Worm (Caenorhabditis elegans) whole organism, late embryonic: ENCODE measurements around the gene F44B9.9.

Source experiments
- C08G9.2 ChIP-seq: sonication (generic microtip); optimal IDR thresholded peaks from 2 replicates; lab custom pipeline; 2016; ENCODE audit warnings: mild to moderate bottlenecking, missing genetic modification characterization, moderate library complexity, missing compliant biosample characterization
- F13H6.1 ChIP-seq: sonication (generic microtip); optimal IDR thresholded peaks from 2 replicates; lab custom pipeline; 2016; ENCODE audit warnings: missing genetic modification characterization, missing compliant biosample characterization
- K09A11.1 ChIP-seq: sonication (generic microtip); optimal IDR thresholded peaks from 2 replicates; lab custom pipeline; 2017; ENCODE audit warnings: antibody characterized with exemption, mild to moderate bottlenecking, missing genetic modification characterization, missing compliant biosample characterization; ENCODE audit not compliant: insufficient read depth
- T23F11.4 ChIP-seq: fragments of 200-800 bp; sonication (Bioruptor generic); optimal IDR thresholded peaks from 2 replicates; lab custom pipeline; 2018; ENCODE audit warnings: mild to moderate bottlenecking, missing genetic modification characterization, missing compliant biosample characterization
- Y22D7AL.16 ChIP-seq: sonication (generic microtip); optimal IDR thresholded peaks from 2 replicates; lab custom pipeline; 2016; ENCODE audit warnings: missing genetic modification characterization, missing compliant biosample characterization
- ahr-1 ChIP-seq: sonication (generic microtip); optimal IDR thresholded peaks from 2 replicates; lab custom pipeline; 2016; ENCODE audit warnings: missing genetic modification characterization, missing compliant biosample characterization
- ceh-18 ChIP-seq: sonication (generic microtip); optimal IDR thresholded peaks from 2 replicates; lab custom pipeline; 2016; ENCODE audit warnings: missing genetic modification characterization, missing compliant biosample characterization
- ceh-19 ChIP-seq: fragments of 200-800 bp; sonication (Bioruptor generic); optimal IDR thresholded peaks from 2 replicates; lab custom pipeline; 2018; ENCODE audit warnings: mild to moderate bottlenecking, missing genetic modification characterization, missing compliant biosample characterization
- ceh-22 ChIP-seq: sonication (generic microtip); optimal IDR thresholded peaks from 2 replicates; lab custom pipeline; 2017; ENCODE audit warnings: missing biosample characterization, missing genetic modification characterization
- ceh-24 ChIP-seq: sonication (generic microtip); optimal IDR thresholded peaks from 2 replicates; lab custom pipeline; 2016; ENCODE audit warnings: mild to moderate bottlenecking, missing genetic modification characterization, missing compliant biosample characterization
- ceh-31 ChIP-seq: sonication (generic microtip); optimal IDR thresholded peaks from 2 replicates; lab custom pipeline; 2016; ENCODE audit warnings: missing genetic modification characterization, missing compliant biosample characterization
- ceh-45 ChIP-seq: fragments of 200-800 bp; sonication (Bioruptor generic); IDR thresholded peaks from 2 replicates; pipeline ENCODE4 v1.3.6; 2022; ENCODE audit warnings: missing genetic modification reagents, missing genetic modification characterization, missing compliant biosample characterization
- ceh-48 ChIP-seq: sonication (generic microtip); optimal IDR thresholded peaks from 2 replicates; lab custom pipeline; 2016; ENCODE audit warnings: missing genetic modification characterization, inconsistent platforms, missing compliant biosample characterization
- ceh-6 ChIP-seq: fragments of 200-800 bp; sonication (Bioruptor generic); optimal IDR thresholded peaks from 2 replicates; lab custom pipeline; 2018; ENCODE audit warnings: mild to moderate bottlenecking, missing genetic modification characterization, missing compliant biosample characterization
- ceh-9 ChIP-seq: sonication (generic microtip); optimal IDR thresholded peaks from 2 replicates; lab custom pipeline; 2016; ENCODE audit warnings: mild to moderate bottlenecking, missing genetic modification characterization, inconsistent platforms, missing compliant biosample characterization
- che-1 ChIP-seq: sonication (generic microtip); optimal IDR thresholded peaks from 2 replicates; lab custom pipeline; 2016; ENCODE audit warnings: mild to moderate bottlenecking, missing genetic modification characterization, missing compliant biosample characterization
- dmd-4 ChIP-seq: sonication (generic microtip); optimal IDR thresholded peaks from 2 replicates; lab custom pipeline; 2016; ENCODE audit warnings: borderline replicate concordance, missing genetic modification characterization, missing compliant biosample characterization
- dve-1 ChIP-seq: sonication (generic microtip); optimal IDR thresholded peaks from 2 replicates; lab custom pipeline; 2017; ENCODE audit warnings: antibody characterized with exemption, mild to moderate bottlenecking, missing genetic modification characterization, missing compliant biosample characterization
- elt-2 ChIP-seq: sonication (generic microtip); optimal IDR thresholded peaks from 2 replicates; lab custom pipeline; 2016; ENCODE audit warnings: missing genetic modification reagents, missing genetic modification characterization, missing compliant biosample characterization
- elt-4 ChIP-seq: sonication (generic microtip); optimal IDR thresholded peaks from 2 replicates; lab custom pipeline; 2016; ENCODE audit warnings: missing genetic modification characterization, missing compliant biosample characterization
- ets-4 ChIP-seq: sonication (generic microtip); optimal IDR thresholded peaks from 2 replicates; lab custom pipeline; 2016; ENCODE audit warnings: missing genetic modification characterization, missing compliant biosample characterization
- eyg-1 ChIP-seq: sonication (generic microtip); optimal IDR thresholded peaks from 2 replicates; lab custom pipeline; 2016; ENCODE audit warnings: missing genotype, missing genetic modification characterization, missing compliant biosample characterization
- fkh-6 ChIP-seq: sonication (generic microtip); optimal IDR thresholded peaks from 2 replicates; lab custom pipeline; 2016; ENCODE audit warnings: missing genetic modification characterization, missing compliant biosample characterization
- gmeb-2 ChIP-seq: sonication (generic microtip); optimal IDR thresholded peaks from 2 replicates; lab custom pipeline; 2016; ENCODE audit warnings: missing genetic modification characterization, inconsistent platforms, missing compliant biosample characterization
- hlh-13 ChIP-seq: fragments of 200-800 bp; sonication (Bioruptor generic); optimal IDR thresholded peaks from 2 replicates; lab custom pipeline; 2018; ENCODE audit warnings: mild to moderate bottlenecking, missing genetic modification characterization, missing compliant biosample characterization
- hlh-15 ChIP-seq: sonication (generic microtip); optimal IDR thresholded peaks from 2 replicates; lab custom pipeline; 2016; ENCODE audit warnings: missing genetic modification characterization, missing compliant biosample characterization
- hlh-8 ChIP-seq: sonication (generic microtip); optimal IDR thresholded peaks from 2 replicates; lab custom pipeline; 2016; ENCODE audit warnings: missing genotype, missing genetic modification characterization, missing compliant biosample characterization
- lim-6 ChIP-seq: sonication (generic microtip); optimal IDR thresholded peaks from 2 replicates; lab custom pipeline; 2016; ENCODE audit warnings: missing genetic modification characterization, missing compliant biosample characterization
- lin-11 ChIP-seq: fragments of 200-800 bp; sonication (Bioruptor generic); optimal IDR thresholded peaks from 2 replicates; lab custom pipeline; 2018; ENCODE audit warnings: mild to moderate bottlenecking, missing genetic modification characterization, missing compliant biosample characterization
- madf-2 ChIP-seq: sonication (generic microtip); optimal IDR thresholded peaks from 2 replicates; lab custom pipeline; 2017; ENCODE audit warnings: missing genetic modification characterization, missing compliant biosample characterization
- nfya-1 ChIP-seq: sonication (generic microtip); optimal IDR thresholded peaks from 2 replicates; lab custom pipeline; 2017; ENCODE audit warnings: missing genetic modification characterization, mild to moderate bottlenecking, missing compliant biosample characterization, antibody characterized with exemption, moderate library complexity
- nhr-11 ChIP-seq: fragments of 150-350 bp; optimal IDR thresholded peaks from 2 replicates; lab custom pipeline; 2014; ENCODE audit warnings: missing biosample characterization, missing genetic modification characterization
- nhr-232 ChIP-seq: sonication (generic microtip); optimal IDR thresholded peaks from 2 replicates; lab custom pipeline; 2016; ENCODE audit warnings: missing genetic modification characterization, missing compliant biosample characterization
- npax-4 ChIP-seq: sonication (generic microtip); optimal IDR thresholded peaks from 2 replicates; lab custom pipeline; 2016; ENCODE audit warnings: missing genetic modification characterization, missing compliant biosample characterization
- odd-2 ChIP-seq: sonication (generic microtip); optimal IDR thresholded peaks from 2 replicates; lab custom pipeline; 2017; ENCODE audit warnings: antibody characterized with exemption, mild to moderate bottlenecking, missing genetic modification characterization, missing compliant biosample characterization
- pat-9 ChIP-seq: fragments of 200-800 bp; sonication (Bioruptor generic); optimal IDR thresholded peaks from 2 replicates; lab custom pipeline; 2018; ENCODE audit warnings: mild to moderate bottlenecking, missing genetic modification characterization, moderate library complexity, missing compliant biosample characterization
- pha-2 ChIP-seq: sonication (generic microtip); optimal IDR thresholded peaks from 2 replicates; lab custom pipeline; 2017; ENCODE audit warnings: mild to moderate bottlenecking, missing genetic modification characterization, missing compliant biosample characterization
- pha-4 ChIP-seq: fragments of 150-350 bp; optimal IDR thresholded peaks from 2 replicates; lab custom pipeline; 2018; ENCODE audit warnings: missing biosample characterization, missing genetic modification reagents, missing genetic modification characterization
- pqm-1 ChIP-seq: sonication (generic microtip); optimal IDR thresholded peaks from 2 replicates; lab custom pipeline; 2016; ENCODE audit warnings: missing genetic modification characterization, missing compliant biosample characterization
- pros-1 ChIP-seq: fragments of 150-350 bp; optimal IDR thresholded peaks from 2 replicates; lab custom pipeline; 2014; ENCODE audit warnings: missing biosample characterization, missing genetic modification reagents, missing genetic modification characterization
- rnt-1 ChIP-seq: sonication (generic microtip); optimal IDR thresholded peaks from 2 replicates; lab custom pipeline; 2016; ENCODE audit warnings: missing genetic modification characterization, missing compliant biosample characterization
- sox-2 ChIP-seq: fragments of 200-800 bp; sonication (Bioruptor generic); IDR thresholded peaks from 2 replicates; pipeline ENCODE4 v1.3.6; 2022; ENCODE audit warnings: missing genetic modification reagents, missing genetic modification characterization, missing compliant biosample characterization
- ttx-3 ChIP-seq: sonication (generic microtip); optimal IDR thresholded peaks from 2 replicates; lab custom pipeline; 2016; ENCODE audit warnings: missing genetic modification reagents, missing genetic modification characterization, missing compliant biosample characterization
- unc-55 ChIP-seq: sonication (generic microtip); optimal IDR thresholded peaks from 2 replicates; lab custom pipeline; 2017; ENCODE audit warnings: missing biosample characterization, missing genetic modification reagents, missing genetic modification characterization

Gene F44B9.9

ce11 chrIII:8045734-8046133 lies 14.9 kb upstream of the F44B9.9 start, which contains the start of gene K12H4.3:
TSS of gene K12H4.3 (plus strand) at chrIII:8046034.
- TF ChIP-seq unc-55 (GFP tag; lab: Kevin White, UChicago) (no peak), ceh-18 (tag; lab: Kevin White, UChicago) (no peak), odd-2 (tag; lab: Kevin White, UChicago) (no peak), dmd-4 (tag; lab: Kevin White, UChicago) (no peak), npax-4 (tag; lab: Kevin White, UChicago) (no peak), fkh-6 (tag; lab: Kevin White, UChicago) (no peak), ets-4 (no peak), hlh-15 (no peak), pha-2 (tag; lab: Kevin White, UChicago) (no peak), lin-11 (no peak), K09A11.1 (tag; lab: Kevin White, UChicago) (no peak), ceh-45 (GFP tag; lab: Robert Waterston, UW) (no peak), C08G9.2 (tag; lab: Kevin White, UChicago) (no peak), F13H6.1 (tag; lab: Kevin White, UChicago) (no peak), eyg-1 (tag; lab: Kevin White, UChicago) (no peak), rnt-1 (no peak), nfya-1 (tag; lab: Kevin White, UChicago) (no peak), gmeb-2 (tag; lab: Kevin White, UChicago) (no peak), hlh-8 (tag; lab: Kevin White, UChicago) (no peak), T23F11.4 (no peak)

DNA sequence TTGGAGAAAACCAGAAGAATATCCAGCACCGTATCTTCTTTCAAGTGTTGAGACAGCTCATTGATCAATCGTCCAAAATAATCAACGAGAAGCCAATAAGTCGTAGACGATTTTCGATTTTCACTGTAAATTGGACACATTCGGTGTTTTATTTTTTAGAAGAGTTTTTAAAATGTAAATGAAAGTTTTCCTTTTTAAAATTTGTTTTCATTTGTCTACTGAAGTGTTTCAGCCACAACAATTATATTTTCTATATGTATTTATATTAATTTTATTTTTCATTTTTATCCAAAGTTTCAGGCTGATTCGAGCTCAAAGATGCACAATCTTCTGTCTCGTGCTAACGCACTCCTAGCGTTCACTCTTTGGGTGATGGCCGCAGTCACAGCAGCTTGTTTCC lies 13.9 kb upstream of the F44B9.9 start, which contains the start of gene spcs-3:
Gene spcs-3, plus strand, starts transcription at position 301 of the 400 bp plus-strand sequence.
- TF ChIP-seq odd-2 (tag; lab: Kevin White, UChicago) = no peak
- no peak for TF ChIP-seq elt-4
- no peak for TF ChIP-seq nfya-1 (tag; lab: Kevin White, UChicago)
- TF ChIP-seq pqm-1 (tag; lab: Kevin White, UChicago) = no peak
- no peak for TF ChIP-seq hlh-15
- TF ChIP-seq pha-2 (tag; lab: Kevin White, UChicago) = no peak
- TF ChIP-seq rnt-1 = no peak
- TF ChIP-seq dve-1 (tag; lab: Kevin White, UChicago) = no peak
- no peak for TF ChIP-seq madf-2
- no peak for TF ChIP-seq npax-4 (tag; lab: Kevin White, UChicago)
- TF ChIP-seq elt-2 (tag; lab: Kevin White, UChicago) = no peak
- no peak for TF ChIP-seq ceh-31 (tag; lab: Kevin White, UChicago)
- TF ChIP-seq ceh-9 = no peak
- TF ChIP-seq Y22D7AL.16 (tag; lab: Kevin White, UChicago) = no peak
- TF ChIP-seq ceh-24 (tag; lab: Kevin White, UChicago) = no peak

DNA sequence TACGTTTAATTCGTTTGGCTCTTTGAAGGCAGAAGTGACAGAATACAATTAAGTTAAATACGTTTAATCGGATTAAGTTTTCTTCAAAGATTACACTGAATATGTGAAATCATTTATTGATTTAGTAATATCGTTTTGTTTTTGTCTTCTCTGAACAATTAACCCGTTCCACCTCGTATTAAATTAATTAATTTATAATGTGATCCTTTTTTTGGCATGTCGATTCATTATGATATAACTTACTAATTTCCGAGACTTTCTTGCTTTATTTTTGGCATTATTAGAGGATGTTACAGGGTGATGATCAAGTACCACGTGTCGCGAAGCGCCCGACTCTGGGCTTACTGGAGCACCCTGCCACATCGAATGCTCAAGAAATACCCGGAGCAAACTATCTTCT lies 13.3 kb upstream of the F44B9.9 start, which contains the start of gene K12H4.5:
Gene K12H4.5, plus strand, starts transcription at position 301 of the 400 bp plus-strand sequence.
- TF ChIP-seq nfya-1 (tag; lab: Kevin White, UChicago) (no peak), ceh-48 (no peak), ets-4 (no peak), ceh-6 (GFP tag; lab: Kevin White, UChicago) (no peak), elt-4 (no peak), ceh-24 (tag; lab: Kevin White, UChicago) (no peak), madf-2 (no peak)

DNA sequence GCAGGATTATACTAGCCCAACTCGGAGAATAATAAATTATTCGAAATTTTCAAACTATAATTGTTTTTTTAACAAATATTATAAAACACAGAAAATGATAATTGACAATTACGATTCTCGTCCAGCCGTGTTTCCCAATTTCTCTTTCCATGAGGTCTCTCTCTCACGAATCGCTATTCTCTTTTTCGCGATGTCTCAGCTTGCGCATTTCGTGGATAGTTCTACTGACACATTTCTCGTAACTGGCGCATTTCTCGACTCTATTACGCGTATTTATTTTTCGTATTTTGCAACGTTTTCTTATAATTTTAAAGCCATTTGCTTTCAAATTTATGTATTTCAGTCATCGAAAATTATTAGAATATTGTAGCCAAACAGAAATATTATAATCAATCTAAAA lies 12.9 kb upstream of the F44B9.9 start:
- peak; percentile 100 for TF ChIP-seq ets-4
- peak; percentile 96 for TF ChIP-seq nhr-232
- TF ChIP-seq F13H6.1 (tag; lab: Kevin White, UChicago) = peak; percentile 100
- no peak for TF ChIP-seq pha-4 (tag; lab: Kevin White, UChicago)
- peak; percentile 100 for TF ChIP-seq hlh-15
- peak; percentile 100 for TF ChIP-seq lim-6 (tag; lab: Kevin White, UChicago)
- peak; percentile 100 for TF ChIP-seq ttx-3 (tag; lab: Kevin White, UChicago)
- TF ChIP-seq sox-2 (GFP tag; lab: Robert Waterston, UW) = peak; percentile 97
- TF ChIP-seq pat-9 = peak; percentile 99
- peak; percentile 100 for TF ChIP-seq rnt-1
- TF ChIP-seq eyg-1 (tag; lab: Kevin White, UChicago) = peak; percentile 100
- TF ChIP-seq elt-4 = peak; percentile 100
- TF ChIP-seq ahr-1 (tag; lab: Kevin White, UChicago) = peak; percentile 100
- TF ChIP-seq ceh-45 (GFP tag; lab: Robert Waterston, UW) = peak; percentile 100
- TF ChIP-seq fkh-6 (tag; lab: Kevin White, UChicago) = peak; percentile 99
- TF ChIP-seq ceh-22 (tag; lab: Kevin White, UChicago) = peak; percentile 37
- TF ChIP-seq che-1 (tag; lab: Kevin White, UChicago) = peak; percentile 96
- TF ChIP-seq odd-2 (tag; lab: Kevin White, UChicago) = no peak
- TF ChIP-seq hlh-13 (GFP tag; lab: Kevin White, UChicago) = peak; percentile 99
- peak; percentile 100 for TF ChIP-seq pqm-1 (tag; lab: Kevin White, UChicago)
- peak; percentile 99 for TF ChIP-seq ceh-48
- TF ChIP-seq Y22D7AL.16 (tag; lab: Kevin White, UChicago) = peak; percentile 100
- peak; percentile 100 for TF ChIP-seq ceh-19 (GFP tag; lab: Kevin White, UChicago)
- peak; percentile 100 for TF ChIP-seq C08G9.2 (tag; lab: Kevin White, UChicago)
- TF ChIP-seq pros-1 (tag; lab: Kevin White, UChicago) = peak; percentile 53
- TF ChIP-seq nhr-11 (tag; lab: Kevin White, UChicago) = no peak
